Worm (Caenorhabditis elegans) whole organism, late embryonic: Measurements from ENCODE around the gene C28C12.1.

Experiments
- ceh-22 ChIP-seq: sonication (generic microtip); optimal IDR thresholded peaks from 2 replicates; lab custom pipeline; 2017; ENCODE audit warnings: missing biosample characterization, missing genetic modification characterization
- dmd-4 ChIP-seq: sonication (generic microtip); optimal IDR thresholded peaks from 2 replicates; lab custom pipeline; 2016; ENCODE audit warnings: borderline replicate concordance, missing genetic modification characterization, missing compliant biosample characterization
- dve-1 ChIP-seq: sonication (generic microtip); optimal IDR thresholded peaks from 2 replicates; lab custom pipeline; 2017; ENCODE audit warnings: antibody characterized with exemption, mild to moderate bottlenecking, missing genetic modification characterization, missing compliant biosample characterization
- ets-4 ChIP-seq: sonication (generic microtip); optimal IDR thresholded peaks from 2 replicates; lab custom pipeline; 2016; ENCODE audit warnings: missing genetic modification characterization, missing compliant biosample characterization
- fax-1 ChIP-seq: sonication (generic microtip); optimal IDR thresholded peaks from 2 replicates; lab custom pipeline; 2016; ENCODE audit warnings: missing genotype, missing genetic modification characterization, missing compliant biosample characterization
- fkh-10 ChIP-seq: fragments of 150-350 bp; optimal IDR thresholded peaks from 2 replicates; lab custom pipeline; 2014; ENCODE audit warnings: missing biosample characterization, missing genetic modification reagents, missing genetic modification characterization
- gmeb-2 ChIP-seq: sonication (generic microtip); optimal IDR thresholded peaks from 2 replicates; lab custom pipeline; 2016; ENCODE audit warnings: missing genetic modification characterization, inconsistent platforms, missing compliant biosample characterization
- nhr-11 ChIP-seq: fragments of 150-350 bp; optimal IDR thresholded peaks from 2 replicates; lab custom pipeline; 2014; ENCODE audit warnings: missing biosample characterization, missing genetic modification characterization
- pqm-1 ChIP-seq: sonication (generic microtip); optimal IDR thresholded peaks from 2 replicates; lab custom pipeline; 2016; ENCODE audit warnings: missing genetic modification characterization, missing compliant biosample characterization
- pros-1 ChIP-seq: fragments of 150-350 bp; optimal IDR thresholded peaks from 2 replicates; lab custom pipeline; 2014; ENCODE audit warnings: missing biosample characterization, missing genetic modification reagents, missing genetic modification characterization
- rnt-1 ChIP-seq: sonication (generic microtip); optimal IDR thresholded peaks from 2 replicates; lab custom pipeline; 2016; ENCODE audit warnings: missing genetic modification characterization, missing compliant biosample characterization
- sox-2 ChIP-seq: fragments of 200-800 bp; sonication (Bioruptor generic); IDR thresholded peaks from 2 replicates; pipeline ENCODE4 v1.3.6; 2022; ENCODE audit warnings: missing genetic modification reagents, missing genetic modification characterization, missing compliant biosample characterization
- unc-55 ChIP-seq: sonication (generic microtip); optimal IDR thresholded peaks from 2 replicates; lab custom pipeline; 2017; ENCODE audit warnings: missing biosample characterization, missing genetic modification reagents, missing genetic modification characterization

DNA sequence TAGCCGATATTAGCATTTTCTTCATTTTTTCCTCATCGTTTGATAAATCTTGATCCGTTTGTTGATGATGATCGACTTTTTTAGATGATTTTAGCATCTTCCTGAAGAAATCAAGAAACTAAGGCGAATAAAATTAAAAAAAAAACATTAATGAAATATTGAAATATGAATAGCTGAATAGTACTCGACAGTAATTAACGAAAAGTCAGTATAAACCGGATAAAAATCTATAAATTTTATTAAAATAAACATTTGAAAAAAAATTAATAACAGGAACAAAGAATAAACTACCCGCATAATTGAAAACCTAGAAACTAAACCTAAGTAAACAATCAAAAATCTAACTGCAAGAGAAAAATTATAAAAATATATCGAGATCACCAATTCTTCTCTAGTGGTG, 5.2 kb upstream of the C28C12.1 start, which contains the start of gene C28C12.12:
- TF ChIP-seq sox-2 (GFP tag; lab: Robert Waterston, UW) (no peak), ets-4 (tag; lab: Kevin White, UChicago) (no peak), pros-1 (tag; lab: Kevin White, UChicago) (no peak), rnt-1 (tag; lab: Kevin White, UChicago) (no peak), pqm-1 (tag; lab: Kevin White, UChicago) (no peak), dve-1 (no peak), unc-55 (GFP tag; lab: Kevin White, UChicago) (no peak), gmeb-2 (tag; lab: Kevin White, UChicago) (no peak), fkh-10 (no peak), nhr-11 (tag; lab: Kevin White, UChicago) (no peak), dmd-4 (tag; lab: Kevin White, UChicago) (no peak), fax-1 (tag; lab: Kevin White, UChicago) (no peak), ceh-22 (tag; lab: Kevin White, UChicago) (no peak)
